Worm (Caenorhabditis elegans) whole organism, late embryonic: ENCODE results near the gene wrk-1.

Experiments used
- C38D4.7 ChIP-seq: fragments of 200-800 bp; sonication (Bioruptor generic); optimal IDR thresholded peaks from 2 replicates; lab custom pipeline; 2018; ENCODE audit warnings: mild to moderate bottlenecking, missing genetic modification characterization, moderate library complexity, missing compliant biosample characterization
- K02D7.2 ChIP-seq: sonication (generic microtip); optimal IDR thresholded peaks from 2 replicates; lab custom pipeline; 2017; ENCODE audit warnings: mild to moderate bottlenecking, missing genetic modification characterization, missing compliant biosample characterization
- T23F11.4 ChIP-seq: fragments of 200-800 bp; sonication (Bioruptor generic); optimal IDR thresholded peaks from 2 replicates; lab custom pipeline; 2018; ENCODE audit warnings: mild to moderate bottlenecking, missing genetic modification characterization, missing compliant biosample characterization
- ama-1 ChIP-seq: fragments of 150-350 bp; optimal IDR thresholded peaks from 2 replicates; lab custom pipeline; 2014
- ceh-22 ChIP-seq: sonication (generic microtip); optimal IDR thresholded peaks from 2 replicates; lab custom pipeline; 2017; ENCODE audit warnings: missing biosample characterization, missing genetic modification characterization
- ceh-24 ChIP-seq: sonication (generic microtip); optimal IDR thresholded peaks from 2 replicates; lab custom pipeline; 2016; ENCODE audit warnings: mild to moderate bottlenecking, missing genetic modification characterization, missing compliant biosample characterization
- ceh-31 ChIP-seq: sonication (generic microtip); optimal IDR thresholded peaks from 2 replicates; lab custom pipeline; 2016; ENCODE audit warnings: missing genetic modification characterization, missing compliant biosample characterization
- ceh-34 ChIP-seq: sonication (generic microtip); optimal IDR thresholded peaks from 2 replicates; lab custom pipeline; 2016; ENCODE audit warnings: mild to moderate bottlenecking, missing genetic modification characterization, missing compliant biosample characterization
- ceh-48 ChIP-seq: sonication (generic microtip); optimal IDR thresholded peaks from 2 replicates; lab custom pipeline; 2016; ENCODE audit warnings: missing genetic modification characterization, inconsistent platforms, missing compliant biosample characterization
- ceh-6 ChIP-seq: fragments of 200-800 bp; sonication (Bioruptor generic); optimal IDR thresholded peaks from 2 replicates; lab custom pipeline; 2018; ENCODE audit warnings: mild to moderate bottlenecking, missing genetic modification characterization, missing compliant biosample characterization
- dmd-4 ChIP-seq: sonication (generic microtip); optimal IDR thresholded peaks from 2 replicates; lab custom pipeline; 2016; ENCODE audit warnings: borderline replicate concordance, missing genetic modification characterization, missing compliant biosample characterization
- dve-1 ChIP-seq: sonication (generic microtip); optimal IDR thresholded peaks from 2 replicates; lab custom pipeline; 2017; ENCODE audit warnings: antibody characterized with exemption, mild to moderate bottlenecking, missing genetic modification characterization, missing compliant biosample characterization
- elt-2 ChIP-seq: sonication (generic microtip); optimal IDR thresholded peaks from 2 replicates; lab custom pipeline; 2016; ENCODE audit warnings: missing genetic modification reagents, missing genetic modification characterization, missing compliant biosample characterization
- elt-4 ChIP-seq: sonication (generic microtip); optimal IDR thresholded peaks from 2 replicates; lab custom pipeline; 2016; ENCODE audit warnings: missing genetic modification characterization, missing compliant biosample characterization
- fkh-10 ChIP-seq: fragments of 150-350 bp; optimal IDR thresholded peaks from 2 replicates; lab custom pipeline; 2014; ENCODE audit warnings: missing biosample characterization, missing genetic modification reagents, missing genetic modification characterization
- fkh-6 ChIP-seq: sonication (generic microtip); optimal IDR thresholded peaks from 2 replicates; lab custom pipeline; 2016; ENCODE audit warnings: missing genetic modification characterization, missing compliant biosample characterization
- hlh-30 ChIP-seq: sonication (generic microtip); optimal IDR thresholded peaks from 2 replicates; lab custom pipeline; 2017; ENCODE audit warnings: antibody characterized with exemption, missing genetic modification characterization, missing compliant biosample characterization; ENCODE audit not compliant: insufficient read depth
- hlh-8 ChIP-seq: sonication (generic microtip); optimal IDR thresholded peaks from 2 replicates; lab custom pipeline; 2016; ENCODE audit warnings: missing genotype, missing genetic modification characterization, missing compliant biosample characterization
- lim-6 ChIP-seq: sonication (generic microtip); optimal IDR thresholded peaks from 2 replicates; lab custom pipeline; 2016; ENCODE audit warnings: missing genetic modification characterization, missing compliant biosample characterization
- lin-11 ChIP-seq: fragments of 200-800 bp; sonication (Bioruptor generic); optimal IDR thresholded peaks from 2 replicates; lab custom pipeline; 2018; ENCODE audit warnings: mild to moderate bottlenecking, missing genetic modification characterization, missing compliant biosample characterization
- mec-3 ChIP-seq: sonication (generic microtip); optimal IDR thresholded peaks from 2 replicates; lab custom pipeline; 2016; ENCODE audit warnings: borderline replicate concordance, missing genetic modification characterization, missing compliant biosample characterization
- nhr-11 ChIP-seq: fragments of 150-350 bp; optimal IDR thresholded peaks from 2 replicates; lab custom pipeline; 2014; ENCODE audit warnings: missing biosample characterization, missing genetic modification characterization
- nhr-232 ChIP-seq: sonication (generic microtip); optimal IDR thresholded peaks from 2 replicates; lab custom pipeline; 2016; ENCODE audit warnings: missing genetic modification characterization, missing compliant biosample characterization
- pag-3 ChIP-seq: sonication (generic microtip); optimal IDR thresholded peaks from 2 replicates; lab custom pipeline; 2016; ENCODE audit warnings: missing compliant biosample characterization, missing genetic modification characterization, borderline replicate concordance
- pha-4 ChIP-seq: fragments of 150-350 bp; optimal IDR thresholded peaks from 2 replicates; lab custom pipeline; 2018; ENCODE audit warnings: missing biosample characterization, missing genetic modification reagents, missing genetic modification characterization
- ref-2 ChIP-seq: sonication (generic microtip); optimal IDR thresholded peaks from 2 replicates; lab custom pipeline; 2016; ENCODE audit warnings: missing genetic modification characterization, missing compliant biosample characterization
- rnt-1 ChIP-seq: sonication (generic microtip); optimal IDR thresholded peaks from 2 replicates; lab custom pipeline; 2016; ENCODE audit warnings: missing genetic modification characterization, missing compliant biosample characterization
- syd-9 ChIP-seq: sonication (generic microtip); optimal IDR thresholded peaks from 2 replicates; lab custom pipeline; 2016; ENCODE audit warnings: mild to moderate bottlenecking, missing genetic modification characterization, moderate library complexity, missing compliant biosample characterization
- tbx-7 ChIP-seq: sonication (generic microtip); optimal IDR thresholded peaks from 2 replicates; lab custom pipeline; 2016; ENCODE audit warnings: missing genotype, missing genetic modification characterization, missing compliant biosample characterization
- ttx-3 ChIP-seq: sonication (generic microtip); optimal IDR thresholded peaks from 2 replicates; lab custom pipeline; 2016; ENCODE audit warnings: missing genetic modification reagents, missing genetic modification characterization, missing compliant biosample characterization
- unc-3 ChIP-seq, 2 experiments: fragments of 200-800 bp in 1 of 2; sonication (Bioruptor generic) in 1 of 2; sonication (generic microtip) in 1 of 2; conservative IDR thresholded peaks in 1 of 2; optimal IDR thresholded peaks in 1 of 2; 2 replicates each; pipeline versions ENCODE4 v1.3.6 to Lab custom; 2016 to 2022; ENCODE audit warnings: missing compliant biosample characterization in 2 of 2, missing genetic modification characterization in 2 of 2, missing genetic modification reagents in 1 of 2
- unc-42 ChIP-seq: sonication (generic microtip); optimal IDR thresholded peaks from 2 replicates; lab custom pipeline; 2016; ENCODE audit warnings: missing genotype, missing genetic modification characterization, missing compliant biosample characterization
- ztf-16 ChIP-seq: sonication (generic microtip); optimal IDR thresholded peaks from 2 replicates; lab custom pipeline; 2017; ENCODE audit warnings: missing genetic modification characterization, missing compliant biosample characterization

wrk-1 gene

DNA sequence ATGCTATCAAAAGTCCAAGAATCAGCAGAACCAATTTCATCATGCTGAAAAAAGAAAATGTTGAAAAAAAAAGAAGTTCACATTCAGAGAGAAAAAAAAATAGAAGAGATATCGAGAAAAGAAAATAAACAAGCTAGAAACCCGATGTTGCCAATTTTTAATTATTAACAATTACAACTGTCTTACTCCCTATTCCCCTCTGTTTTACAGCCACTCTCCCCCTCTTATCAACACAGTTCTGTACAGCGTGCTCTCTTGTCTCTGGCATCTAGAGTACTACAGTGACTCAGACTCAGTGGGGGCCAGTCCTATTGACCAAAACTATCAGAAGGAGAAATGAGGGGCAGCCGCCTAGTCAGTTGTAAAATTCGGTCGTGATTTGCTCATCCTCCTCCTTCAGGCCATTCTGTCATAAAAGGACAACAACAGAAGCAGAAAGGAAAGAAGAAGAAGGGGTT lies at the start of gene wrk-1:
Gene wrk-1 (minus strand): TSS at position 51 of the 458 bp plus-strand sequence.
- no peak for TF ChIP-seq nhr-232
- TF ChIP-seq unc-3 (GFP tag; conservative IDR thresholded peaks at IDR 0.05; lab: Robert Waterston, UW): no peak
- TF ChIP-seq unc-3 (tag; optimal IDR thresholded peaks at IDR 0.05; lab: Kevin White, UChicago): no peak
- TF ChIP-seq ceh-48 (tag; lab: Kevin White, UChicago): no peak
- TF ChIP-seq T23F11.4 (GFP tag; lab: Kevin White, UChicago): no peak
- no peak for TF ChIP-seq elt-2
- TF ChIP-seq ceh-6 (GFP tag; lab: Kevin White, UChicago): no peak
- no peak for TF ChIP-seq pha-4
- no peak for TF ChIP-seq dmd-4 (tag; lab: Kevin White, UChicago)
- no peak for TF ChIP-seq lin-11
- TF ChIP-seq C38D4.7 (GFP tag; lab: Kevin White, UChicago): no peak
- TF ChIP-seq tbx-7 (tag; lab: Kevin White, UChicago): no peak
- TF ChIP-seq ttx-3: no peak
- no peak for TF ChIP-seq hlh-30 (tag; lab: Kevin White, UChicago)
- TF ChIP-seq dve-1 (tag; lab: Kevin White, UChicago): no peak
- no peak for TF ChIP-seq K02D7.2 (tag; lab: Kevin White, UChicago)
- no peak for TF ChIP-seq nhr-11 (tag; lab: Kevin White, UChicago)

DNA sequence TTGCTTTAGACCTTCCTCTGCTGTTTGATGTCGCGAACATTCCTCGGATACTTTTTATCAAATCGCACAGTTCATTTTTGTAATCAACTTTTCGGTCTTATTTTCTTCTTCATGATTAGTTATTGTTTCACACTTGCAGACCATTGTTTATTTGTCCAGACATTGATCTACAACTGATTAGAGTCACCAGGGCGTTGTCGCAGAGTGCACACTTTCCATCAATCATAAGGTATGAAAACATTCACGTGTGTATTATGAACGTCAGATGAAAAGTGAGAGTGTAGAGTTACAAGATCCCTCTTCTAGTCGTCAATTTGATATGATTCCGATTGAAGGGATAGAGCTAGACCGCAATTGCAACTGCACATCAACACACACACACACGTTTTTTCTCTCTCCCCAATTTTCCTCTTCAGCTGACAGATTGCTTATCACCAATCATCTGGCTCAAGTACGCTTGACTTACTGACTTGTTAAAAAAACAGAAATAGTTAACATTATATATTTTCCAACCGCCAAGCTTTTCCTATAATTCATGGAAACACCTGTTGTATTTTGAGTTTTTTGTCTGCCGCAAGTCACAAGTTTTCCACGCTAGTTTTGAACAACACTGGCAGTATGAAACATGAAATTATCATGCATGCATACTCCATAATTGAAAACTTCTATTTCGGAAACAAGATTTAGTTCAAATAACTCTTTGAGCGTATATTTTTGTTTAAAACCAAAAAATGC lies 47.8 kb upstream of the wrk-1 start:
- TF ChIP-seq elt-2: peak; percentile 38
- TF ChIP-seq fkh-6 (tag; lab: Kevin White, UChicago): no peak
- no peak for TF ChIP-seq ceh-24 (tag; lab: Kevin White, UChicago)

DNA sequence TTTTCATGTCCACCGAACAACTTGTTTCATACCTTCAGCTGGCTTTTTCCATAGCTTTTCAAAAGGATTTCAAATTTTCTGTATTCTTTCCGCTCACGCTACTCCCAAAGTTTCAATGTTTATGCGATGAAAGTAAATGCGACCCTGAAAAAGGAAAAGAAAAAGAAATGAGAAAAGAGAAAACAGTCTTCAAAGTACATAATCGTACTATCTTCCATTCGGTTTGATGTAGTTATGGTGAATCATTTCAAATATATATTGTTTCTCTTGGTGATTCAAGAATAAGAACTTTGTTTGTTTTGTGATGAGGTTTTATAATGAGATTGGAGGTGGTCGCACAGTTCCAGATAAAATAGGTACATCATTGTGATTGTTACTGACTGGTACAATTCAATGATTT lies 46.4 kb upstream of the wrk-1 start:
- TF ChIP-seq syd-9 (tag; lab: Kevin White, UChicago): no peak
- TF ChIP-seq ceh-34 (tag; lab: Kevin White, UChicago): no peak
- TF ChIP-seq mec-3 (tag; lab: Kevin White, UChicago): no peak
- TF ChIP-seq ztf-16 (tag; lab: Kevin White, UChicago): no peak
- TF ChIP-seq hlh-30 (tag; lab: Kevin White, UChicago): no peak
- TF ChIP-seq ceh-22 (tag; lab: Kevin White, UChicago): no peak
- TF ChIP-seq hlh-8 (tag; lab: Kevin White, UChicago): no peak
- TF ChIP-seq ceh-31 (tag; lab: Kevin White, UChicago): no peak
- TF ChIP-seq elt-4 (tag; lab: Kevin White, UChicago): no peak
- no peak for TF ChIP-seq lin-11
- TF ChIP-seq dve-1 (tag; lab: Kevin White, UChicago): no peak

- TF ChIP-seq fkh-6 (tag; lab: Kevin White, UChicago) (no peak), pag-3 (tag; lab: Kevin White, UChicago) (no peak), rnt-1 (no peak), ref-2 (tag; lab: Kevin White, UChicago) (no peak), ama-1 (no peak), lim-6 (tag; lab: Kevin White, UChicago) (no peak), unc-42 (tag; lab: Kevin White, UChicago) (no peak), fkh-10 (GFP tag; lab: Kevin White, UChicago) (no peak)
- TF ChIP-seq, all 69 proteins: peak for 0
Observed at ce11 chrX:8432361-8432760, 40.0 kb upstream of the wrk-1 start, which contains the start of gene kin-9. kin-9 (plus strand) TSS chrX:8432661.

DNA sequence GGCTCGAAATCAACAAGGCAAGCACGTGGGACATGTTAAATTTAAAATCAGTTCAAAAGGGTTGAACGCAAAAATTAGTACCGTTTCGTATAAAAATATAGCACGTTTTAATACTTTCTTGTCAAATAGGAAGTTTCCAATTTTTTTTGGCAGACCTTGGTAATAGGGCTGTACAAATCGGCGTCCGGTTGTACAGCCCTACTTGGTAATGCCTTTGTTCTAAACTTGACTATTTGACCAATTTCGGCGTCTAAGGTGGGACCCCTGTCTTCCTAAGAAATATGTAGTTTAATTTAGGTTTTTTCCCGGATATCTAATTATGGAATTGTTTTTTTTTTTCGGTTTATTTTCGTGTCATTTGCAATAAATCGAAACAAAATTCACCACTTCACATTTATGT lies 37.1 kb upstream of the wrk-1 start:
- no peak for TF ChIP-seq hlh-8 (tag; lab: Kevin White, UChicago)
- TF ChIP-seq, all 69 proteins: peak for 0
